Worm (Caenorhabditis elegans): Measurements from ENCODE around the gene cpr-4.

DNA sequence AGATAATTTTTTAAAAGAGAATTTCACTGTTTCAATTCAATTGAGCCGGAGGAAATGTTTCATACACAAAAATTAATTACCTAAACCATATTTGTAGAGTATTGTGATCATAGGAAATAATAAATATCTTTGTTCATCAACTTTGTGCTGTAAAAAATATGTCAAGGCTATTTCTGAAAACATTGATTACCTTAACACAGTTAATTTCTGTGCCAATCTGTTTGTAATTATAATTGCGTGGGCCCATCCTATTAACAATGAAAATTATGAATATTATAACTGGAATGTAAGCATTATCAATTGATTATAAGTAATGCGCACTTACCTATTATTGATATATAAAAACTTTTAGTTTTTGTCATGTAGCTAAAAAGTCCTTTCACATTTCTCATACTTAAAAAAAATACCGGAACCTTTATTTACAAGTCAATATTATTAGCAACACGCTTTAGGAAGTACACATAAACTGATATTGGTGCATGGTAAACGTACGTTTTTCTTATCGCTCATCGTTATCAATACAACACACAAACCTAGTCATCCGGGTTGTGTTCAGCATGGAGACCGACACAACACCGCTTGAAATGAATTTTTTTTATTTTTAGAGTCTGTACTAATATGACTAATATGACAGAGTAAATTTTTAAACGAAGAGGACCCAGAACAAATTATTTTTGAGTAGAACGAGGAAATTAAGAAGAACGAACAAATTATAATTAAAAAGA lies 38.9 kb upstream of the cpr-4 start, which contains the start of gene fut-2:
- TF ChIP-seq elt-1 (tag; optimal IDR thresholded peaks at IDR 0.05; ENCODE audit: borderline replicate concordance, insufficient read depth) (no peak), unc-62 (GFP tag; optimal IDR thresholded peaks at IDR 0.05) (no peak), nhr-76 (tag; optimal IDR thresholded peaks at IDR 0.05) (no peak), drap-1 (GFP tag; optimal IDR thresholded peaks at IDR 0.05) (no peak), unc-39 (tag; optimal IDR thresholded peaks at IDR 0.05) (no peak), snpc-4 (tag; optimal IDR thresholded peaks at IDR 0.05) (no peak), elt-3 (tag; optimal IDR thresholded peaks at IDR 0.05) (no peak), nhr-28 (tag; optimal IDR thresholded peaks at IDR 0.05) (no peak), ztf-11 (tag; optimal IDR thresholded peaks at IDR 0.05) (no peak), ceh-43 (GFP tag; optimal IDR thresholded peaks at IDR 0.05) (no peak), sem-2 (GFP tag; optimal IDR thresholded peaks at IDR 0.05) (no peak), nhr-12 (tag; optimal IDR thresholded peaks at IDR 0.05) (no peak), nhr-2 (tag; optimal IDR thresholded peaks at IDR 0.05) (no peak)

Data from whole organism, mixed stage, embryonic.